Worm (Caenorhabditis elegans) whole organism, young adult: Measurements from ENCODE around the gene C25E10.12.

Source experiments
- C06A6.2 ChIP-seq: fragments of 200-800 bp; sonication (Bioruptor generic); conservative IDR thresholded peaks from 2 replicates; pipeline ENCODE4 v1.3.6; 2022; ENCODE audit warnings: missing genetic modification characterization, missing compliant biosample characterization
- D2030.7 ChIP-seq: fragments of 200-800 bp; sonication (Bioruptor generic); IDR thresholded peaks from 2 replicates; pipeline ENCODE4 v1.3.6; 2022; ENCODE audit warnings: missing genetic modification reagents, missing genetic modification characterization, missing compliant biosample characterization
- F49E8.2 ChIP-seq: sonication (generic microtip); optimal IDR thresholded peaks from 3 replicates; lab custom pipeline; 2017; ENCODE audit warnings: missing genetic modification characterization, mild to moderate bottlenecking, missing compliant biosample characterization, antibody characterized with exemption, moderate library complexity; ENCODE audit not compliant: insufficient read depth
- F57C9.4 ChIP-seq: sonication (generic microtip); optimal IDR thresholded peaks from 2 replicates; lab custom pipeline; 2017; ENCODE audit warnings: mild to moderate bottlenecking, missing genetic modification characterization, missing compliant biosample characterization
- K12H6.12 ChIP-seq: fragments of 200-800 bp; sonication (Bioruptor generic); optimal IDR thresholded peaks from 2 replicates; lab custom pipeline; 2018; ENCODE audit warnings: mild to moderate bottlenecking, missing genetic modification characterization, missing compliant biosample characterization
- T26A5.8 ChIP-seq: sonication (generic microtip); optimal IDR thresholded peaks from 2 replicates; lab custom pipeline; 2016; ENCODE audit warnings: missing genetic modification characterization, missing compliant biosample characterization
- Y56A3A.18 ChIP-seq: fragments of 200-800 bp; sonication (Bioruptor generic); IDR thresholded peaks from 2 replicates; pipeline ENCODE4 v1.3.6; 2022; ENCODE audit warnings: missing genetic modification reagents, missing genetic modification characterization, missing compliant biosample characterization
- akir-1 ChIP-seq: fragments of 200-800 bp; sonication (Bioruptor generic); optimal IDR thresholded peaks from 2 replicates; lab custom pipeline; 2018; ENCODE audit warnings: mild to moderate bottlenecking, missing genetic modification characterization, moderate library complexity, missing compliant biosample characterization
- aptf-3 ChIP-seq: fragments of 200-800 bp; sonication (Bioruptor generic); IDR thresholded peaks from 2 replicates; pipeline ENCODE4 v1.3.6; 2022; ENCODE audit warnings: missing genetic modification characterization, missing compliant biosample characterization
- attf-6 ChIP-seq: fragments of 200-800 bp; sonication (Bioruptor generic); IDR thresholded peaks from 2 replicates; pipeline ENCODE4 v1.3.6; 2022; ENCODE audit warnings: missing genetic modification reagents, missing genetic modification characterization, missing compliant biosample characterization
- bed-1 ChIP-seq: fragments of 200-800 bp; sonication (Bioruptor generic); IDR thresholded peaks from 2 replicates; pipeline ENCODE4 v1.3.6; 2022; ENCODE audit warnings: missing genetic modification reagents, missing genetic modification characterization, missing compliant biosample characterization
- ceh-100 ChIP-seq: fragments of 200-800 bp; sonication (Bioruptor generic); IDR thresholded peaks from 2 replicates; pipeline ENCODE4 v1.3.6; 2022; ENCODE audit warnings: missing genetic modification reagents, missing genetic modification characterization, missing compliant biosample characterization
- ceh-27 ChIP-seq: fragments of 200-800 bp; sonication (Bioruptor generic); optimal IDR thresholded peaks from 2 replicates; lab custom pipeline; 2018; ENCODE audit warnings: mild to moderate bottlenecking, missing genetic modification characterization, moderate library complexity, missing compliant biosample characterization
- dox-1 ChIP-seq: fragments of 200-800 bp; sonication (Bioruptor generic); IDR thresholded peaks from 2 replicates; pipeline ENCODE4 v1.3.6; 2022; ENCODE audit warnings: missing genetic modification reagents, missing genetic modification characterization, missing compliant biosample characterization
- egl-18 ChIP-seq: fragments of 200-800 bp; sonication (Bioruptor generic); IDR thresholded peaks from 2 replicates; pipeline ENCODE4 v1.3.6; 2022; ENCODE audit warnings: missing genetic modification reagents, missing genetic modification characterization, missing compliant biosample characterization
- ekl-4 ChIP-seq: fragments of 200-800 bp; sonication (Bioruptor generic); IDR thresholded peaks from 2 replicates; pipeline ENCODE4 v1.3.6; 2022; ENCODE audit warnings: missing genetic modification reagents, missing genetic modification characterization, missing compliant biosample characterization
- hlh-12 ChIP-seq: sonication (generic microtip); optimal IDR thresholded peaks from 2 replicates; lab custom pipeline; 2016; ENCODE audit warnings: missing genetic modification characterization, missing compliant biosample characterization
- hmg-1.2 ChIP-seq: fragments of 200-800 bp; sonication (Bioruptor generic); IDR thresholded peaks from 2 replicates; pipeline ENCODE4 v1.3.6; 2022; ENCODE audit warnings: missing genetic modification reagents, missing genetic modification characterization, missing compliant biosample characterization
- hmg-20 ChIP-seq: fragments of 200-800 bp; sonication (Bioruptor generic); IDR thresholded peaks from 2 replicates; pipeline ENCODE4 v1.3.6; 2022; ENCODE audit warnings: missing genetic modification reagents, missing genetic modification characterization, missing compliant biosample characterization
- hsf-1 ChIP-seq: fragments of 200-800 bp; sonication (Bioruptor generic); IDR thresholded peaks from 2 replicates; pipeline ENCODE4 v1.3.6; 2022; ENCODE audit warnings: missing genetic modification reagents, missing genetic modification characterization, missing compliant biosample characterization
- let-607 ChIP-seq, 2 experiments: fragments of 200-800 bp in 1 of 2; sonication (Bioruptor generic) in 1 of 2; sonication (generic microtip) in 1 of 2; optimal IDR thresholded peaks; 2 replicates each; lab custom pipeline; 2016 to 2018; ENCODE audit warnings: mild to moderate bottlenecking in 2 of 2, missing compliant biosample characterization in 2 of 2, missing genetic modification characterization in 2 of 2, moderate library complexity in 2 of 2, missing genotype in 1 of 2
- lin-26 ChIP-seq: fragments of 200-800 bp; sonication (Bioruptor generic); IDR thresholded peaks from 2 replicates; pipeline ENCODE4 v1.3.6; 2022; ENCODE audit warnings: missing genetic modification reagents, missing genetic modification characterization, missing compliant biosample characterization
- madf-3 ChIP-seq: fragments of 200-800 bp; sonication (Bioruptor generic); IDR thresholded peaks from 2 replicates; pipeline ENCODE4 v1.3.6; 2022; ENCODE audit warnings: missing genetic modification reagents, missing genetic modification characterization, missing compliant biosample characterization
- madf-6 ChIP-seq: fragments of 200-800 bp; sonication (Bioruptor generic); IDR thresholded peaks from 2 replicates; pipeline ENCODE4 v1.3.6; 2022; ENCODE audit warnings: missing genetic modification reagents, missing genetic modification characterization, missing compliant biosample characterization
- madf-8 ChIP-seq: fragments of 200-800 bp; sonication (Bioruptor generic); conservative IDR thresholded peaks from 2 replicates; pipeline ENCODE4 v1.3.6; 2022; ENCODE audit warnings: missing genetic modification reagents, missing genetic modification characterization, missing compliant biosample characterization
- mcd-1 ChIP-seq: fragments of 200-800 bp; sonication (Bioruptor generic); IDR thresholded peaks from 2 replicates; pipeline ENCODE4 v1.3.6; 2022; ENCODE audit warnings: missing genetic modification reagents, missing genetic modification characterization, missing compliant biosample characterization
- mes-4 ChIP-seq: sonication (generic microtip); optimal IDR thresholded peaks from 2 replicates; lab custom pipeline; 2016; ENCODE audit warnings: missing genotype, missing genetic modification characterization, missing compliant biosample characterization
- rcor-1 ChIP-seq: fragments of 200-800 bp; sonication (Bioruptor generic); IDR thresholded peaks from 2 replicates; pipeline ENCODE4 v1.3.6; 2022; ENCODE audit warnings: missing genetic modification reagents, missing genetic modification characterization, missing compliant biosample characterization
- sdz-38 ChIP-seq: sonication (generic microtip); optimal IDR thresholded peaks from 2 replicates; lab custom pipeline; 2016; ENCODE audit warnings: missing genotype, missing genetic modification characterization, missing compliant biosample characterization
- snpc-1.1 ChIP-seq: sonication (generic microtip); optimal IDR thresholded peaks from 2 replicates; lab custom pipeline; 2017; ENCODE audit warnings: missing genetic modification characterization, mild to moderate bottlenecking, missing compliant biosample characterization, antibody characterized with exemption, moderate library complexity, missing genotype, missing genetic modification reagents; ENCODE audit not compliant: insufficient read depth
- snpc-4 ChIP-seq, 5 experiments: fragments of 150-350 bp in 1 of 5; sonication (generic microtip) in 4 of 5; optimal IDR thresholded peaks; 2 replicates each; lab custom pipeline; 2014 to 2018; ENCODE audit warnings: missing genetic modification characterization in 5 of 5, missing biosample characterization in 3 of 5, antibody characterized with exemption in 2 of 5, mild to moderate bottlenecking in 2 of 5, missing compliant biosample characterization in 2 of 5, missing genotype in 2 of 5, moderate library complexity in 2 of 5, missing genetic modification reagents in 1 of 5
- tbp1 ChIP-seq: fragments of 200-800 bp; sonication (Bioruptor generic); optimal IDR thresholded peaks from 2 replicates; lab custom pipeline; 2018; ENCODE audit warnings: mild to moderate bottlenecking, missing genetic modification characterization, missing compliant biosample characterization
- tbx-9 ChIP-seq: sonication (generic microtip); optimal IDR thresholded peaks from 2 replicates; lab custom pipeline; 2016; ENCODE audit warnings: borderline replicate concordance, missing genetic modification characterization, inconsistent platforms, missing compliant biosample characterization
- tlf-1 ChIP-seq: fragments of 200-800 bp; sonication (Bioruptor generic); optimal IDR thresholded peaks from 2 replicates; lab custom pipeline; 2018; ENCODE audit warnings: mild to moderate bottlenecking, missing genetic modification characterization, missing compliant biosample characterization
- zfh-2 ChIP-seq: fragments of 200-800 bp; sonication (Bioruptor generic); conservative IDR thresholded peaks from 2 replicates; pipeline ENCODE4 v1.3.6; 2022; ENCODE audit warnings: missing genetic modification reagents, missing genetic modification characterization, missing compliant biosample characterization
- ztf-22 ChIP-seq: fragments of 200-800 bp; sonication (Bioruptor generic); optimal IDR thresholded peaks from 2 replicates; lab custom pipeline; 2018; ENCODE audit warnings: mild to moderate bottlenecking, missing genetic modification characterization, moderate library complexity, missing compliant biosample characterization
- ztf-25 ChIP-seq: fragments of 200-800 bp; sonication (Bioruptor generic); IDR thresholded peaks from 2 replicates; pipeline ENCODE4 v1.3.6; 2022; ENCODE audit warnings: missing genetic modification reagents, missing genetic modification characterization, missing compliant biosample characterization

The C25E10.12 gene

ce11 chrV:9094060-9094628 is 31.9 kb upstream of the C25E10.12 start (continued):
- TF ChIP-seq madf-8 (GFP tag; lab: Robert Waterston, UW) (no peak), C06A6.2 (GFP tag; lab: Robert Waterston, UW) (no peak), ztf-25 (GFP tag; lab: Robert Waterston, UW) (no peak), T26A5.8 (no peak), hlh-12 (no peak), mes-4 (tag; lab: Kevin White, UChicago) (no peak), akir-1 (GFP tag; lab: Kevin White, UChicago) (no peak), ztf-22 (GFP tag; lab: Kevin White, UChicago) (no peak), tbx-9 (tag; lab: Kevin White, UChicago) (no peak), egl-18 (GFP tag; lab: Robert Waterston, UW) (no peak), bed-1 (no peak), F57C9.4 (no peak), madf-3 (GFP tag; lab: Robert Waterston, UW) (no peak), K12H6.12 (tag; lab: Kevin White, UChicago) (peak; percentile 44), sdz-38 (tag; lab: Kevin White, UChicago) (no peak), let-607 (tag; optimal IDR thresholded peaks at IDR 0.05; lab: Kevin White, UChicago) (peak in 1 of 2 experiments; percentile 6)
- TF ChIP-seq, all 124 proteins: peak for 13

ce11 chrV:9092209-9092608 is 30.0 kb upstream of the C25E10.12 start, which contains the start of gene T27E4.1:
Gene T27E4.1 (plus strand): TSS chrV:9092345.
- TF ChIP-seq ceh-27 (GFP tag; lab: Kevin White, UChicago), result peak; percentile 9
- TF ChIP-seq tlf-1 (GFP tag; lab: Kevin White, UChicago), result no peak

ce11 chrV:9090824-9091798 is 28.9 kb upstream of the C25E10.12 start:
- peak; percentile 79 for TF ChIP-seq snpc-1.1 (tag; lab: Kevin White, UChicago)
- peak; percentile 16; the same call in 1 of the 2 replicates for TF ChIP-seq ceh-100 (GFP tag; lab: Robert Waterston, UW)
- TF ChIP-seq attf-6, result peak; percentile 77
- TF ChIP-seq F49E8.2, result peak; percentile 2
- TF ChIP-seq madf-6 (GFP tag; lab: Robert Waterston, UW), result peak; percentile 60
- TF ChIP-seq zfh-2 (GFP tag; lab: Robert Waterston, UW), result 0 out of 2 replicates have a peak, but pooled peaks have one; percentile 36
- peak; percentile 11; the same call in 1 of the 2 replicates for TF ChIP-seq hmg-20 (GFP tag; lab: Robert Waterston, UW)
- TF ChIP-seq lin-26 (GFP tag; lab: Robert Waterston, UW), result peak; percentile 43; the same call in 1 of the 2 replicates
- peak; percentile 43; the same call in 1 of the 2 replicates for TF ChIP-seq Y56A3A.18 (GFP tag; lab: Robert Waterston, UW)
- TF ChIP-seq ekl-4 (GFP tag; lab: Robert Waterston, UW), result peak; percentile 61; the same call in 1 of the 2 replicates
- TF ChIP-seq bed-1, result 0 out of 2 replicates have a peak, but pooled peaks have one; percentile 62
- peak; percentile 53 for TF ChIP-seq hmg-1.2
- peak; percentile 39; the same call in 1 of the 2 replicates for TF ChIP-seq mcd-1 (GFP tag; lab: Robert Waterston, UW)
- peak; percentile 30 for TF ChIP-seq hlh-12
- peak; percentile 48; the same call in 1 of the 2 replicates for TF ChIP-seq D2030.7 (GFP tag; lab: Robert Waterston, UW)
- TF ChIP-seq tbp1 (GFP tag; lab: Kevin White, UChicago), result peak; percentile 49
- TF ChIP-seq dox-1, result peak; percentile 55
- peak; percentile 58 for TF ChIP-seq snpc-4 (GFP tag; optimal IDR thresholded peaks at IDR 0.05; lab: Kevin White, UChicago)
- peak in 3 of 4 experiments; percentile 53 to 79 (median 66) for TF ChIP-seq snpc-4 (tag; optimal IDR thresholded peaks at IDR 0.05; lab: Kevin White, UChicago)
- peak; percentile 54 for TF ChIP-seq rcor-1
- peak; percentile 81; the same call in 1 of the 2 replicates for TF ChIP-seq aptf-3
- TF ChIP-seq hsf-1 (GFP tag; lab: Robert Waterston, UW), result peak; percentile 58
